Worm (Caenorhabditis elegans): Measurements from ENCODE around the gene K10H10.10.

The K10H10.10 gene

DNA sequence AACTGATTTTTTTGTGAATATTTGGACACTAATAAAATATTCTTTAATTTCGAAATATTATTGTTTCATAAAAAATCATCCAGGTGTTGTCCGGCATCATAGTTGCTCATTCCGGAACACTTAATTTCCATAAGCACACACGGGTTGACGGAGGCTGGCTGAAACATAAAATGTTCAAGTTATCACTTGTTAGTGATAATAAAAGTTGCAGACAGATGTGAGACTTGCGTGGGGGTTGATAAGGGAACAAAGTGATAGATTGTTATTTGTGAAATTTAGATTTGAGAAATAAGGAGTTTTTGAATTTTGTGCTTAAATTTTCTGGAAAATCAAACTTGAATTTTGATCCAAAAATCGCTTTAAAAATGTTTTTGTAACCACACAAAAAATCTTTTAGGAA lies 2.6 kb downstream of the K10H10.10 start:
- TF ChIP-seq ama-1 (optimal IDR thresholded peaks at IDR 0.05) = no peak
- no peak for TF ChIP-seq dmd-8 (GFP tag; IDR thresholded peaks at IDR 0.05)
- TF ChIP-seq lin-13 (GFP tag; optimal IDR thresholded peaks at IDR 0.05) = no peak
- TF ChIP-seq pqm-1 (tag; optimal IDR thresholded peaks at IDR 0.05) = peak; percentile 62
- TF ChIP-seq dve-1 (tag; optimal IDR thresholded peaks at IDR 0.05; ENCODE audit: insufficient read depth) = peak; percentile 15

DNA sequence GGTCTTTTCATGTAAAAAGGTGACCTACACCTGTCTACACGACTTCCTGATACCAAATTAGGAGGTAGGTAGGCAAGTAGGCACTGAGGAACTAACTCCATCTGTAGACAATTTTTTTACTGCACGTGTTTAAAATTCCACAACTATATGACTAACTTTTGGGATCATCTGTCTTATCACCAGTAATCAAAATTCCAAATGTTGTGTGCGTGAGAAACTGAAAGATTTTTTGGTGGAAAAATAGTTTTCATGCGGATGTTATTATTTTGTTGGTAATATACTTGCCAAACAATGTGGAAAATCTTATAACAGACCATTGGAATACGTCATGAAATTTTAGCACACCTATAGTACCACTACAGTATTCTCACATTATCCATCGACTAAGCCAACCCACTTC lies 3.6 kb downstream of the K10H10.10 start, which contains the start of gene K10H10.13:
TSS of gene K10H10.13 (minus strand) at position 101 of the 400 bp plus-strand sequence.
- TF ChIP-seq F44E2.7 (GFP tag; IDR thresholded peaks at IDR 0.05) = no peak
- TF ChIP-seq D1046.2 (GFP tag; IDR thresholded peaks at IDR 0.05) = no peak
- no peak for TF ChIP-seq hlh-11 (tag; optimal IDR thresholded peaks at IDR 0.05)
- TF ChIP-seq mxl-3 (GFP tag; optimal IDR thresholded peaks at IDR 0.05) = no peak
- no peak for TF ChIP-seq zag-1 (tag; optimal IDR thresholded peaks at IDR 0.05)
- TF ChIP-seq ztf-11 (tag; optimal IDR thresholded peaks at IDR 0.05) = no peak
- no peak for TF ChIP-seq jun-1 (tag; optimal IDR thresholded peaks at IDR 0.05)

DNA sequence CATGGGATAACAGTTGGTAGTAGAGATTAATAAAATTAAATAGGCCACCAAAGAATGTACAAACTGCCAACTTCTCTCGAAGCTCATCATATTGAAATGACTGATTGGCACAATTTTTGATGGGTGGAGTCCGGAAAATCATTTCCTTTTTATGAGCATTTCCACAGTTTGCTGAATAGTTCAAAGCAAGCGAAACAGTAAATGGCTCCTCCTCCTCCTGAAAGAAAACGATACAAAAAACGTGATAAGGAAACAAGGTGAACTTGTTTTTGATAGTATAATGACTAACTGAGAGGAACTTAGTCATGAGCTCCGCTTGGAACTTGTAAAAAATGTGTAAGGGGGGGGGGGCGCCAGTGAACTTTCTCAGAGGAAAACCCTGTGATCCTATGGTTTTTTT lies 7.5 kb downstream of the K10H10.10 start, which contains the start of gene K10H10.9:
TSS of gene K10H10.9 (minus strand) at position 101 of the 400 bp plus-strand sequence.
- no peak for TF ChIP-seq ctbp-1 (GFP tag; IDR thresholded peaks at IDR 0.05)
- no peak for TF ChIP-seq lsy-2 (tag; optimal IDR thresholded peaks at IDR 0.05)
- no peak for TF ChIP-seq ces-1 (GFP tag; optimal IDR thresholded peaks at IDR 0.05)
- no peak for TF ChIP-seq saeg-2 (GFP tag; IDR thresholded peaks at IDR 0.05)
- no peak for TF ChIP-seq nhr-6 (tag; optimal IDR thresholded peaks at IDR 0.05)
- no peak for TF ChIP-seq Y75B8A.6 (GFP tag; IDR thresholded peaks at IDR 0.05)
- TF ChIP-seq nhr-237 (tag; optimal IDR thresholded peaks at IDR 0.05) = no peak
- TF ChIP-seq spr-1 (tag; optimal IDR thresholded peaks at IDR 0.05) = no peak
- TF ChIP-seq mdt-29 (GFP tag; IDR thresholded peaks at IDR 0.05) = no peak
- no peak for TF ChIP-seq zag-1 (tag; optimal IDR thresholded peaks at IDR 0.05)
- TF ChIP-seq ceh-20 (GFP tag; IDR thresholded peaks at IDR 0.05) = no peak

DNA sequence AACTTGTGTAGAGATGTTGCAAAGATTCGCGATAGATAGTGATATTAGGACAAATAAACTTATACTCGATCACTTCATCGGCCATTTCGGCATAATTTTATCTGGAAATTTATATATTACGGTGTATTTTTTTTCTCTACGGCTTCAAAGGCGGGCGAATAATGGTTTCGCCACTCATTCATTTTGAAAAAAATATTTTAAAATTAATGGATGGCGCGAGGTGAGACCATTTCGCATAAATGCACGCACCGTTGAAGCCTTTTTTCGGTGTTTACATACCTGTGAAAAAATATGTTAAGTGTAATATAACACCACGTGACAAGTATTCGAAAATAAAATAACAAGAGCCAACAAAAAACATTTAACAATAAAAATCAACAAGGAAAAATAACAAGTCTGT lies 14.5 kb downstream of the K10H10.10 start, which contains the start of gene btb-19:
TSS of gene btb-19 (minus strand) at position 101 of the 400 bp plus-strand sequence.
- no peak for TF ChIP-seq daf-8 (GFP tag; IDR thresholded peaks at IDR 0.05)
- no peak for TF ChIP-seq spr-1 (tag; optimal IDR thresholded peaks at IDR 0.05)
- TF ChIP-seq F10B5.3 (tag; optimal IDR thresholded peaks at IDR 0.05) = no peak

DNA sequence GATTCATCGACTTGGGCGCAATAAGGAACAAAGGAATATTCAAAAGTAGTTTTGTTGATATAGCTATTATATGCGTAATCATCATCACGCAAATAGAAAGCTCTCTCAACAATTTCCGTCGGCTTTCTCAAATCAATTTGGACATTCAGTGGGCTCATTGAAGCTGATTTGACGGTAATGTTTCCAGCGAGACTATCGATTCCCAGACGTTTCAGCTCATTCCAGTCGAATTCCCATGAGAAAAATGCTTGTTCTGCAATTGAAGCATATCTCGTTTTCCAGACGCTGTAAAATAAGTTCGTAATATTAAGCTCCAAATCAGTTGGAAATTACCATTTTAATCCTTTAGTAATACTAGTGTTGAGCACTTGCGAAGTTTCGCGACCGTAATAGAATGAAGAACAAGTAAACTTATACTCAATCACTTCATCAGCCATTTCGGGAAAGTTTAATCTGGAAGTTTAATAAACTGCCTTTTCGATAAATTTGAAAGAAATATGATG lies 15.6 kb downstream of the K10H10.10 start, which contains the start of gene btb-20:
TSS of gene btb-20 (minus strand) at position 453 of the 503 bp plus-strand sequence.
- TF ChIP-seq mxl-3 (GFP tag; optimal IDR thresholded peaks at IDR 0.05) (no peak), unc-62 (GFP tag; optimal IDR thresholded peaks at IDR 0.05 in 1 of 2) (peak in 1 of 2 experiments; percentile 93), unc-62 (tag; optimal IDR thresholded peaks at IDR 0.05) (no peak)

DNA sequence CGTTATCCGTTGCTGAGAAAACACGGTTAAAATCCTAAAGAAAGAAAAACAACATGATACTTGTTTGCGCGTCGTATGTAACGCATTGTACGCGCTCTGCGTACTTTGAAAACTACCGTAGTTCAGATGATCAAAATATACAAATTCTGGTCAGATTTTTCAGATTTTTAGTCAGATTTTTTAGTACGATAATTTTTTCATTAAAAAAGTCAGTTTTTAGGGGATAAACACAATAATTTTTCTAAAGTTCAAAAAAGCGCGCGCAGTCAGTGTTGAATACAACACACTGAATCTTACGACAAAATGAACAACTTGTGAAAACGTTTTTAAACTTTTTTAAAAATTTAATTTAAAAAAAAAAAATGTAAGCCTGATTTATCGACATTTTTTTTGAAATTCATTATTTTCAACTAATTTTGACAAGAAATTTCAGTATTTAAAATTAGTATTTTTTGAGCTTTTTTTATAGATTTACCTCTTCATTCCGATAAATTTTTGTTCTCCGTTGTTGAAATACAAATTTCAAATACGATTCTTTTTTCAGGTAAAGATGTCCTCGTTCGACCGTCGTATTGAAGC lies 16.2 kb downstream of the K10H10.10 start, which contains the start of gene pot-2:
TSS of gene pot-2 (plus strand) at position 529 of the 579 bp plus-strand sequence.
- TF ChIP-seq ceh-82 (tag; optimal IDR thresholded peaks at IDR 0.05) (no peak), nhr-237 (tag; optimal IDR thresholded peaks at IDR 0.05) (no peak), mdl-1 (tag; optimal IDR thresholded peaks at IDR 0.05) (no peak), spr-1 (tag; optimal IDR thresholded peaks at IDR 0.05) (no peak), nhr-25 (tag; optimal IDR thresholded peaks at IDR 0.05; ENCODE audit: borderline replicate concordance, insufficient read depth) (no peak), lin-13 (GFP tag; optimal IDR thresholded peaks at IDR 0.05) (no peak), mdt-29 (GFP tag; IDR thresholded peaks at IDR 0.05) (no peak), F26F4.8 (GFP tag; conservative IDR thresholded peaks at IDR 0.05) (no peak), aly-2 (tag; optimal IDR thresholded peaks at IDR 0.05) (no peak), egl-43 (GFP tag; IDR thresholded peaks at IDR 0.05) (no peak), ceh-44 (GFP tag; IDR thresholded peaks at IDR 0.05) (no peak), dmd-9 (GFP tag; IDR thresholded peaks at IDR 0.05) (no peak), F10B5.3 (tag; optimal IDR thresholded peaks at IDR 0.05) (no peak), T26A8.4 (GFP tag; IDR thresholded peaks at IDR 0.05) (no peak)
